Worm (Caenorhabditis elegans): ENCODE data around the gene pcyt-1.

DNA sequence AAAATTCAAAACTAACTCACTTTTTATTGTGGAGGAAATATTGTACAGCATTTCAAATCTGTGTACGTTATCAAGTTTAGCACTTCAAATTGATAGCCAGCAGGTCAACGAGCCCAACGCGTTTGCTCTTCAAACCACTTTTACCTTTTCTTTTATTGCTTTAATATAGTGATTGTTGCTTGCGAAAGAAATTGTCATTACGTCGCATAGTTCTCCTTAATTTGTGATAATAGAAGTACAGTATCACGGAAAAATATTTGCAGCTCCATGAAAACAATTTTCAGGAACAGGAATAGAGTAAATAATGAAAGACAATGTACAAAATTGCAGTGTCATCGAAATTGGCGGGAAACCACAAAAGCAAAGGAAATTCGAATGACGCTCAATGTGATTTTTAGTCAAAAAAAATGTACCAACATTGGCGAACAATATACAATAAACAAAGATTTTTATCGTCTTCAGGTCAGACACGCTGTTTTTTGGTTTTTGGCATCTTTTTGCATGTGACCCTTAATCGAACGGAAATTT is 13.2 kb upstream of the pcyt-1 start, which contains the start of the genes PDB1.1 and F08C6.5:
- TF ChIP-seq ceh-39 (tag; optimal IDR thresholded peaks at IDR 0.05) (no peak), lin-13 (tag; optimal IDR thresholded peaks at IDR 0.05) (no peak), elt-1 (tag; optimal IDR thresholded peaks at IDR 0.05; ENCODE audit: borderline replicate concordance, insufficient read depth) (no peak), unc-39 (tag; optimal IDR thresholded peaks at IDR 0.05) (no peak), blmp-1 (tag; optimal IDR thresholded peaks at IDR 0.05) (no peak), ces-1 (GFP tag; optimal IDR thresholded peaks at IDR 0.05) (no peak), nhr-76 (tag; optimal IDR thresholded peaks at IDR 0.05) (no peak), flh-1 (GFP tag; optimal IDR thresholded peaks at IDR 0.05) (no peak), unc-62 (GFP tag; optimal IDR thresholded peaks at IDR 0.05) (no peak), ceh-83 (GFP tag; optimal IDR thresholded peaks at IDR 0.05) (no peak), nhr-12 (tag; optimal IDR thresholded peaks at IDR 0.05) (no peak), elt-3 (tag; optimal IDR thresholded peaks at IDR 0.05) (no peak), ceh-43 (GFP tag; optimal IDR thresholded peaks at IDR 0.05) (no peak)

Measured in whole organism, mixed stage, embryonic.